Worm (Caenorhabditis elegans) whole organism, late embryonic: ENCODE data around the gene trpp-6.

Experiments
- C08G9.2 ChIP-seq: sonication (generic microtip); optimal IDR thresholded peaks from 2 replicates; lab custom pipeline; 2016; ENCODE audit warnings: mild to moderate bottlenecking, missing genetic modification characterization, moderate library complexity, missing compliant biosample characterization
- ama-1 ChIP-seq: fragments of 150-350 bp; optimal IDR thresholded peaks from 2 replicates; lab custom pipeline; 2014
- dmd-4 ChIP-seq: sonication (generic microtip); optimal IDR thresholded peaks from 2 replicates; lab custom pipeline; 2016; ENCODE audit warnings: borderline replicate concordance, missing genetic modification characterization, missing compliant biosample characterization
- dve-1 ChIP-seq: sonication (generic microtip); optimal IDR thresholded peaks from 2 replicates; lab custom pipeline; 2017; ENCODE audit warnings: antibody characterized with exemption, mild to moderate bottlenecking, missing genetic modification characterization, missing compliant biosample characterization
- eyg-1 ChIP-seq: sonication (generic microtip); optimal IDR thresholded peaks from 2 replicates; lab custom pipeline; 2016; ENCODE audit warnings: missing genotype, missing genetic modification characterization, missing compliant biosample characterization
- nfya-1 ChIP-seq: sonication (generic microtip); optimal IDR thresholded peaks from 2 replicates; lab custom pipeline; 2017; ENCODE audit warnings: missing genetic modification characterization, mild to moderate bottlenecking, missing compliant biosample characterization, antibody characterized with exemption, moderate library complexity
- nhr-11 ChIP-seq: fragments of 150-350 bp; optimal IDR thresholded peaks from 2 replicates; lab custom pipeline; 2014; ENCODE audit warnings: missing biosample characterization, missing genetic modification characterization
- pax-1 ChIP-seq: fragments of 150-350 bp; optimal IDR thresholded peaks from 2 replicates; lab custom pipeline; 2014; ENCODE audit warnings: missing biosample characterization, missing genetic modification characterization
- pha-4 ChIP-seq: fragments of 150-350 bp; optimal IDR thresholded peaks from 2 replicates; lab custom pipeline; 2018; ENCODE audit warnings: missing biosample characterization, missing genetic modification reagents, missing genetic modification characterization
- syd-9 ChIP-seq: sonication (generic microtip); optimal IDR thresholded peaks from 2 replicates; lab custom pipeline; 2016; ENCODE audit warnings: mild to moderate bottlenecking, missing genetic modification characterization, moderate library complexity, missing compliant biosample characterization
- unc-55 ChIP-seq: sonication (generic microtip); optimal IDR thresholded peaks from 2 replicates; lab custom pipeline; 2017; ENCODE audit warnings: missing biosample characterization, missing genetic modification reagents, missing genetic modification characterization
- ztf-16 ChIP-seq: sonication (generic microtip); optimal IDR thresholded peaks from 2 replicates; lab custom pipeline; 2017; ENCODE audit warnings: missing genetic modification characterization, missing compliant biosample characterization

- TF ChIP-seq dmd-4 (tag; lab: Kevin White, UChicago) = no peak
- no peak for TF ChIP-seq C08G9.2 (tag; lab: Kevin White, UChicago)
- TF ChIP-seq pha-4 = no peak
- TF ChIP-seq eyg-1 = no peak
- no peak for TF ChIP-seq ama-1 (lab: Kevin White, UChicago)
- TF ChIP-seq ztf-16 (tag; lab: Kevin White, UChicago) = no peak
- TF ChIP-seq dve-1 = no peak
- TF ChIP-seq nfya-1 (tag; lab: Kevin White, UChicago) = peak; percentile 36
- TF ChIP-seq syd-9 (tag; lab: Kevin White, UChicago) = no peak
- TF ChIP-seq pax-1 (tag; lab: Kevin White, UChicago) = no peak
- TF ChIP-seq nhr-11 = no peak
- TF ChIP-seq unc-55 (GFP tag; lab: Kevin White, UChicago) = no peak
Observed at ce11 chrV:10036275-10036674, 44.6 kb downstream of the trpp-6 start, which contains the start of gene T06E8.2.
